Worm (Caenorhabditis elegans): ENCODE measurements around the gene F38A6.5.

The F38A6.5 gene

DNA sequence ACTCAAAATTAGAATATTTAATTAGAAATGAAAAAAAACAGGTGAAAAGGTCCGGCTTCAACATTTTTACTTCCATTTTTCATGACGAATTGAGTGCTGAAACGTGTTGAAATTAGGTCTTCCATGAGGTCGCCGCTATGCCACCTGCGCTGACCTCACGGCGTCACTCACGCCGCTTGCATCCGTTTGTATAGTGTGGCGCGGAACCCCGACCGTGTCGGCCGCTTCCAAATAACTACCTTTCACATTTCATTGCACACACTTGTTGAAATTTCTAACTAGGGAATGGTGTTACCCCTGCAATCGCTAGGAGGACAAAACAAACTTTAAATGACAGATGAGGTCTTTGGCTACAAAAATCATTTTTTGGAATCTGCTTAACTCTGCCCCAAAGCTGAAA, 29.9 kb upstream of the F38A6.5 start:
- TF ChIP-seq grh-1 (GFP tag; IDR thresholded peaks at IDR 0.05): peak; percentile 23; the same call in 1 of the 2 replicates
- TF ChIP-seq nhr-90 (tag; optimal IDR thresholded peaks at IDR 0.05; ENCODE audit: poor library complexity): peak; percentile 23
- peak; percentile 17 for TF ChIP-seq nhr-47 (tag; optimal IDR thresholded peaks at IDR 0.05)
- TF ChIP-seq nhr-71 (tag; optimal IDR thresholded peaks at IDR 0.05): peak; percentile 10
- TF ChIP-seq nhr-85 (tag): peak; percentile 27
- TF ChIP-seq snpc-4 (tag; optimal IDR thresholded peaks at IDR 0.05): peak; percentile 94
- peak; percentile 4 for TF ChIP-seq snu-23 (GFP tag; optimal IDR thresholded peaks at IDR 0.05)

- TF ChIP-seq efl-1 (optimal IDR thresholded peaks at IDR 0.05) (no peak), efl-1 (GFP tag; optimal IDR thresholded peaks at IDR 0.05 in 1 of 2) (peak in 1 of 2 experiments; percentile 66), hpl-2 (GFP tag; optimal IDR thresholded peaks at IDR 0.05) (no peak)
These were observed 29.4 kb upstream of the F38A6.5 start, which contains the start of gene Y44A6D.5 for ce11 chrV:20802906-20803305. Gene Y44A6D.5, minus strand, starts transcription at chrV:20803006.

- TF ChIP-seq ceh-8 (GFP tag; optimal IDR thresholded peaks at IDR 0.05) (peak; percentile 26), ama-1 (optimal IDR thresholded peaks at IDR 0.05) (no peak), elt-2 (tag; optimal IDR thresholded peaks at IDR 0.05) (no peak), ceh-63 (GFP tag; optimal IDR thresholded peaks at IDR 0.05) (no peak), unc-98 (GFP tag; IDR thresholded peaks at IDR 0.05) (no peak)
These were observed 24.4 kb upstream of the F38A6.5 start, which contains the start of gene sdf-9 for ce11 chrV:20797918-20798317. Gene sdf-9, plus strand, starts transcription at chrV:20798218.

DNA sequence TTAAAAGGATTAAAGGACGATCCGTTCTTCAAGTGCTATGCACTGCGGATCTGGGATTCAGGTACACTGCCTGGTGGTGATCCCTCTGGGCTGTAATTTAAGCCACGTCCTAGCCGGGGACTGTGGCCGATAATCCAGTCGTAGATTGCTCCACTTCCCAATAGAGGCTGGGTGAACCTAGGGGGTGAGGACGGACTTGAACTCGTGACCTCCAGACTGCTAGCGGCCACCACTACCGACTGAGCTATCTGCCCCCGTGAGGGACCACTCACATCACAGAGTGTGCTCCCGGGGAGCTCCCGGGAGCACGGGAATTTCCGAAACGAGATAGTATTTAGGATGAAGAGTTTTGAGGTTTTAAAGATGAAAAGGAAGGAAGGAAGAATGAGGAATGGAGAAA, 21.8 kb upstream of the F38A6.5 start:
- TF ChIP-seq nhr-19 (GFP tag; conservative IDR thresholded peaks at IDR 0.05): peak; percentile 39
- peak; percentile 20 for TF ChIP-seq rnt-1 (tag; optimal IDR thresholded peaks at IDR 0.05)

DNA sequence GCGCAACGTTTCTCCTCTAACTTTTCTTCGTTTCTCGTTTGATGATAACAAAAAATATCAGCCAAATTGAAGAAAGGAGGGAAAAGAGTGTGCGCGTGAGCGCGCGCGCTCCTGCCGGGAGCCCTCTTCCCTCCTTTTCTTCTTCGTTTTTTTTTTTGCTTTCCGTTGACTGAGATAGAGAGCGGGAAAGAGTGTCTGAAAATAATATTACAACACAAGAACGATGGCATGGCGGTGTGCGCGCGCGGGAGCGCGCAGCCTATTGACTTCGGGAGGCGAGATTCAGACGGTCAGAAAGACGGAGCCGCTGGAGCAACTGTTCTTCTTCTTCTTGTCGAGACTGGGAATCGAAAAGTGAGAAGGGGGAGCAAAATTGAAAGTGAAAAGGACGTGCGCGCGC, 20.2 kb upstream of the F38A6.5 start:
- TF ChIP-seq nhr-28 (tag; optimal IDR thresholded peaks at IDR 0.05): no peak
- peak; percentile 55 for TF ChIP-seq nhr-71 (tag; optimal IDR thresholded peaks at IDR 0.05)
- TF ChIP-seq lin-35 (GFP tag; optimal IDR thresholded peaks at IDR 0.05): peak in 1 of 2 experiments; percentile 8
- TF ChIP-seq lsy-2 (tag; optimal IDR thresholded peaks at IDR 0.05): peak in 1 of 2 experiments; percentile 48
- TF ChIP-seq fkh-10 (GFP tag; optimal IDR thresholded peaks at IDR 0.05): no peak
- peak in 1 of 2 experiments; percentile 19 for TF ChIP-seq mdl-1 (tag; optimal IDR thresholded peaks at IDR 0.05)
- TF ChIP-seq hpl-2 (GFP tag; optimal IDR thresholded peaks at IDR 0.05): no peak
- TF ChIP-seq unc-130 (tag; optimal IDR thresholded peaks at IDR 0.05): peak; percentile 29
- peak; percentile 91 for TF ChIP-seq pag-3 (tag; optimal IDR thresholded peaks at IDR 0.05; ENCODE audit: borderline replicate concordance, insufficient read depth)
- TF ChIP-seq nhr-20 (tag; optimal IDR thresholded peaks at IDR 0.05): peak; percentile 22
- TF ChIP-seq ces-1 (GFP tag; optimal IDR thresholded peaks at IDR 0.05): no peak
- TF ChIP-seq mep-1 (tag; optimal IDR thresholded peaks at IDR 0.05): peak; percentile 46
- TF ChIP-seq C34B4.2 (tag; optimal IDR thresholded peaks at IDR 0.05): no peak
- TF ChIP-seq rnt-1 (tag; optimal IDR thresholded peaks at IDR 0.05): peak; percentile 61
- TF ChIP-seq dsc-1 (tag; optimal IDR thresholded peaks at IDR 0.05): peak; percentile 62
- TF ChIP-seq aly-2 (tag; optimal IDR thresholded peaks at IDR 0.05): no peak
- TF ChIP-seq isw-1 (GFP tag; IDR thresholded peaks at IDR 0.05): no peak
- peak; percentile 52 for TF ChIP-seq snu-23 (GFP tag; optimal IDR thresholded peaks at IDR 0.05)
- no peak for TF ChIP-seq sox-4 (tag; optimal IDR thresholded peaks at IDR 0.05)
- peak in 1 of 2 experiments; percentile 3 for TF ChIP-seq efl-1 (optimal IDR thresholded peaks at IDR 0.05)
- TF ChIP-seq efl-1 (GFP tag; optimal IDR thresholded peaks at IDR 0.05 in 1 of 2): no peak
- TF ChIP-seq lin-14 (GFP tag; optimal IDR thresholded peaks at IDR 0.05): peak; percentile 87
- TF ChIP-seq mab-9 (GFP tag; IDR thresholded peaks at IDR 0.05): no peak
- TF ChIP-seq nhr-19 (GFP tag; conservative IDR thresholded peaks at IDR 0.05): peak; percentile 38
- TF ChIP-seq unc-98 (GFP tag; IDR thresholded peaks at IDR 0.05): peak; percentile 6; the same call in 1 of the 2 replicates
- TF ChIP-seq lin-39 (tag; optimal IDR thresholded peaks at IDR 0.05): no peak
- TF ChIP-seq swsn-7 (tag; optimal IDR thresholded peaks at IDR 0.05): peak; percentile 8

All from whole organism, L1 larva.